Worm (Caenorhabditis elegans): ENCODE results near the gene ifbp-1.
A peak's percentile ranks its signal among the peaks of the same experiment; 100 is the strongest.

ifbp-1 gene

DNA sequence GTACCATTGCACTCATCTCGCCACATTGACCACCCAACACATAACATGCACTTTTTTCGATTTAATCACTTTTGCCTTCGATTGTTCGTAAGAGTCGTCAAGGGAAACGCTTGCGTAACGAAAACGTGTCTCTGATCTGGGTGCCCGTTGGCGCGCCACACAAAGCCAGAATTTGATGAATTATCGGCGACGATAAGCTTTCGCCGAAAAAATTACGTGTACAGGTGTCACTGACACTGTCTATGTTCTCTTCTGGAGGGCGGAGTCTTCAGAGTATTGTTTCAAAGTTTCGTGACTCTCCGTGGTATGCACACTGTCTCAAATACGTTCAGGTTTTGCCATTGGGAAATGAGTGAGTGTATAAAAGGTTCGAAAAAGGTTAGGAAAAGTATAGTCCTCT lies 30.6 kb upstream of the ifbp-1 start, which contains the start of gene F53F1.4:
F53F1.4 (plus strand) TSS at position 390 of the 400 bp plus-strand sequence.
- TF ChIP-seq W03F9.2 (tag; optimal IDR thresholded peaks at IDR 0.05): no peak
- no peak for TF ChIP-seq dao-5 (tag; optimal IDR thresholded peaks at IDR 0.05)
- TF ChIP-seq him-1 (tag; optimal IDR thresholded peaks at IDR 0.05): no peak

ce11 chrV:13409089-13409488 lies 29.0 kb upstream of the ifbp-1 start:
- TF ChIP-seq him-1 (tag; optimal IDR thresholded peaks at IDR 0.05): no peak
- TF ChIP-seq W03F9.2 (tag; optimal IDR thresholded peaks at IDR 0.05): no peak
- TF ChIP-seq dao-5 (tag; optimal IDR thresholded peaks at IDR 0.05): no peak

- TF ChIP-seq W03F9.2 (tag; optimal IDR thresholded peaks at IDR 0.05) (no peak), dao-5 (tag; optimal IDR thresholded peaks at IDR 0.05) (no peak)
These were observed 28.4 kb upstream of the ifbp-1 start for ce11 chrV:13408440-13408839.

ce11 chrV:13407913-13408312 lies 27.9 kb upstream of the ifbp-1 start, which contains the start of gene F53F1.3:
Gene F53F1.3 (plus strand): TSS chrV:13408242.
- TF ChIP-seq him-1 (tag; optimal IDR thresholded peaks at IDR 0.05): no peak
- TF ChIP-seq dao-5 (tag; optimal IDR thresholded peaks at IDR 0.05): no peak
- no peak for TF ChIP-seq W03F9.2 (tag; optimal IDR thresholded peaks at IDR 0.05)

ce11 chrV:13406511-13406910 lies 26.4 kb upstream of the ifbp-1 start, which contains the start of gene F53F1.2:
Gene F53F1.2 (plus strand): TSS chrV:13406816.
- no peak for TF ChIP-seq W03F9.2 (tag; optimal IDR thresholded peaks at IDR 0.05)
- TF ChIP-seq him-1 (tag; optimal IDR thresholded peaks at IDR 0.05): no peak
- TF ChIP-seq dao-5 (tag; optimal IDR thresholded peaks at IDR 0.05): no peak

DNA sequence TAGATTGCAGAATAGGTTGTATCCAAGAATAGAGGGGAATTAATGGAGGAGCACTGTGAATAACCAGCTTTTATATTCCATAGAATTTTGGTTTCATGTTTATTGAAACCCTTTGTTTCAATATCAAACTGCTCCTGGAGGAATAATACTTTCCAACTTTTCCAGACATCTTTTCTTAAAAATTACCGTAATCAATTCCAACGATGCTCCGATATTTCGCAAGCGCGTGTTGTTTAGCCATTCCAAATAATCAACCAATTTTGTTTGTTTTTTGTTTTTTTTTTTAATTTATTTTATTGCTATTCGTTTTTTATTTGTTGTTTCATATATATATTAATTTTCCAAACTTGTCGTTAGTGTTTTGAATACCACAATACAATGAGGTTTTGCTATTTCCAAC lies 26.0 kb upstream of the ifbp-1 start, which contains the start of gene cutl-1:
cutl-1 (minus strand) TSS at position 83 of the 400 bp plus-strand sequence.
- TF ChIP-seq dao-5 (tag; optimal IDR thresholded peaks at IDR 0.05): no peak
- no peak for TF ChIP-seq W03F9.2 (tag; optimal IDR thresholded peaks at IDR 0.05)
- no peak for TF ChIP-seq him-1 (tag; optimal IDR thresholded peaks at IDR 0.05)

DNA sequence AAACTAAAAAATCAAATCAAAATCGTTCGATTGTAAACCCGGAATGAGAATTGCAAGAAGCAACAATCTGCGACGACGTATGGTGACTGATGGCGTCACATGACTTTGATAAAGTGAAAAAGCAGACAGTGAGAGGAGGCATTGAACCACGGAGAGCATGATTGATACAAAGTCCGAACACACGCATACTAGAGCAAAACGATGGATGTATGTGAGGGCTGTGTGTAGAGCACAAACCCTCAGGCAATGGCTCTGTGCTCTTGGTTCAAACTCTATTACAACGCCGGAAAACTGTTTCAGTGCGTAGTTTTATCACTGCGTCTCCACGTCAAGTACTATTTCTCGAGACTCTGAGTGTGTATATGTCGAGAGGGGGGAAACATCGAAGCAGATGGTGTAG lies 22.5 kb upstream of the ifbp-1 start:
- TF ChIP-seq W03F9.2 (tag; optimal IDR thresholded peaks at IDR 0.05) (no peak), him-1 (tag; optimal IDR thresholded peaks at IDR 0.05) (no peak), dao-5 (tag; optimal IDR thresholded peaks at IDR 0.05) (no peak)

ce11 chrV:13401669-13402068 lies 21.6 kb upstream of the ifbp-1 start:
- TF ChIP-seq dao-5 (tag; optimal IDR thresholded peaks at IDR 0.05) (no peak), W03F9.2 (tag; optimal IDR thresholded peaks at IDR 0.05) (no peak), him-1 (tag; optimal IDR thresholded peaks at IDR 0.05) (no peak)

- TF ChIP-seq him-1 (tag; optimal IDR thresholded peaks at IDR 0.05) (peak; percentile 70), W03F9.2 (tag; optimal IDR thresholded peaks at IDR 0.05) (no peak), dao-5 (tag; optimal IDR thresholded peaks at IDR 0.05) (no peak)
These were observed 16.4 kb upstream of the ifbp-1 start for ce11 chrV:13396426-13396825.

DNA sequence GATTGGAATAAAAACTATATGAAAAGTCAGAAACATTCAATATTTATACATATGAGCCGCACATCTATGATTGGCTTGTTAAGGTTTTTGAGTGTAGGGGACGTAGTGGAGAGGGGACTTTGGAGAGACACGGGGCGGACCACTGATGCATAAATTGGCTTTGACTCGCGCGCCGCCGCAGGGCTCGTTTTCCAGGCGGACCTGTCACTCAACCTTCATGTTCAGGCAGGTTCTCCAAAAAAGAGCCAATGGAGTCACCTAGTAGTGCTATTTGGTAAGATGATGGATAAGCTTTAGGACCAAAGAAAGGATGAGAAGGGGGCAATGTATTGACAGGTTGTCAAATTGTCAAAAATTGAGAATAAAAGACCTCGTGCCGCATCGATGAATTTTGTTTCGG lies 14.9 kb upstream of the ifbp-1 start:
- no peak for TF ChIP-seq him-1 (tag; optimal IDR thresholded peaks at IDR 0.05)

- TF ChIP-seq W03F9.2 (tag; optimal IDR thresholded peaks at IDR 0.05) (no peak), him-1 (tag; optimal IDR thresholded peaks at IDR 0.05) (no peak), dao-5 (tag; optimal IDR thresholded peaks at IDR 0.05) (no peak)
These were observed 13.3 kb upstream of the ifbp-1 start for ce11 chrV:13393333-13393803.

ce11 chrV:13391378-13392258 lies 11.6 kb upstream of the ifbp-1 start, which contains the start of gene somi-1:
Gene somi-1 (minus strand): TSS chrV:13391395.
- TF ChIP-seq dao-5 (tag; optimal IDR thresholded peaks at IDR 0.05) (no peak), W03F9.2 (tag; optimal IDR thresholded peaks at IDR 0.05) (no peak), him-1 (tag; optimal IDR thresholded peaks at IDR 0.05) (peak; percentile 8)

DNA sequence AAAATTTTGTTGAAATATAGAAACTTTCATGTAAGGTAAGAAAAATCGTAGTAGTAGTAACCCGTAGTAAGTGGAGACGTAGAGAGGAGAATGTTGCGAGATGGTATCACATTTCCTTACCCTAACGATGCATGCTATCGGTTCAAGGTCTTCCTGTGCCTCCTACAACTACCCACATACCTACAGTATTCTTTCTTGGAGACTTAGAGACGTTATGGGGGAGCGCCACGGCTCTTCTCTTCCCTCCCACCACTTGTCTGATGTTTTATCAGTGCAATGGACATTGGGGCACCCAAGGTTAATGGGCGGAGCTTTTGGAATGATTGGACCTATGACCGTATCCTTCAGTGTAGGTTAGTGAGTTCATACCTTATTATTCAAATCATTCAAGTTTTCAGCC lies 10.9 kb upstream of the ifbp-1 start:
- TF ChIP-seq W03F9.2 (tag; optimal IDR thresholded peaks at IDR 0.05): no peak
- TF ChIP-seq dao-5 (tag; optimal IDR thresholded peaks at IDR 0.05): no peak

DNA sequence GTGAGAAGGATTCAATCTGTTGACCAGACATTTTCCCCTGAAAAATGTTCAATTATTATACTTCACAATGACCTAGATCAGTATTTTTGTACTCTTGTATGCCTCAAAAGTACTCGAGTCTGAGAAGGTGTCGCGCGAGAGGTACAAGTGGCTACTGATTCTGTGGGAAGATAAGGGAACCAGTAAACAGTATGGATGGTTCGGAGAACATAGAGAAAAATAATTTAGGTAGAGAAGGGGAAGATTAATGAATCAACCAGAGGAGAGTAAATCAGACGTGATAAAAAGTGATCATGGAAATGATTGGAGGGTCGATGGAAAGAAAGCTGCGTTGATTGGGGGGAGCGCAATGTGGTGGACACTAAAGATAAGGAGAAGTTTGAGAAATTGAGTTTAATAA lies 9.4 kb upstream of the ifbp-1 start:
- TF ChIP-seq W03F9.2 (tag; optimal IDR thresholded peaks at IDR 0.05): no peak
- TF ChIP-seq dao-5 (tag; optimal IDR thresholded peaks at IDR 0.05): no peak
- no peak for TF ChIP-seq him-1 (tag; optimal IDR thresholded peaks at IDR 0.05)
